Worm (Caenorhabditis elegans): Measurements from ENCODE around the gene gas-1.

The gas-1 gene

DNA sequence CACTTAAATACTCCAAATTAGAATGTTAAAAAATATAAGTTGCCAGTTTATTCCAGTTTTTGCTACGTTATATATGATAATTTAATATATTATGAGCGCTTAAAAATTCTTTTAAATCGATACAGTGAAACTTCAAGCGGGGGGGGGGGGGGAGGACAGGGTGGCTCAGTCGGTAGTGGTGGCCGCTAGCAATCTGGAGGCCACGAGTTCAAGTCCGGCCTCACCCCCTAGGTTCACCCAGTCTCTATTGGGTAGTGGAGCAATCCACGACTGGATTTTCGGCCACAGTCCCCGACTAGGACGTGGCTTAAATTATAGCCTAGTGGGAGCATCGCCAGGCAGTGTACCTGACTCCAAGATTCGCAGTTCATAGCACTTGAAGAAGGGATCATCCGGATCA, 30.8 kb upstream of the gas-1 start:
- no peak for TF ChIP-seq tbx-2 (tag; optimal IDR thresholded peaks at IDR 0.05)
- no peak for TF ChIP-seq pha-2 (tag; optimal IDR thresholded peaks at IDR 0.05)
- no peak for TF ChIP-seq mec-3 (tag; optimal IDR thresholded peaks at IDR 0.05; ENCODE audit: borderline replicate concordance)
- no peak for TF ChIP-seq K09A11.1 (tag; optimal IDR thresholded peaks at IDR 0.05; ENCODE audit: insufficient read depth)
- no peak for TF ChIP-seq odd-2 (tag; optimal IDR thresholded peaks at IDR 0.05)
- TF ChIP-seq ets-4 (tag; optimal IDR thresholded peaks at IDR 0.05): no peak
- TF ChIP-seq hlh-13 (GFP tag; optimal IDR thresholded peaks at IDR 0.05): no peak
- no peak for TF ChIP-seq pag-3 (tag; optimal IDR thresholded peaks at IDR 0.05; ENCODE audit: borderline replicate concordance)
- TF ChIP-seq pros-1 (tag; optimal IDR thresholded peaks at IDR 0.05): no peak
- no peak for TF ChIP-seq elt-2 (tag; optimal IDR thresholded peaks at IDR 0.05)
- TF ChIP-seq nhr-11 (tag; optimal IDR thresholded peaks at IDR 0.05): no peak
- no peak for TF ChIP-seq pqm-1 (tag; optimal IDR thresholded peaks at IDR 0.05)
- no peak for TF ChIP-seq sox-2 (GFP tag; IDR thresholded peaks at IDR 0.05)
- no peak for TF ChIP-seq ceh-9 (tag; optimal IDR thresholded peaks at IDR 0.05)
- TF ChIP-seq T23F11.4 (GFP tag; optimal IDR thresholded peaks at IDR 0.05): no peak
- no peak for TF ChIP-seq unc-3 (GFP tag; conservative IDR thresholded peaks at IDR 0.05)
- no peak for TF ChIP-seq unc-3 (tag; optimal IDR thresholded peaks at IDR 0.05)
- TF ChIP-seq ceh-34 (tag; optimal IDR thresholded peaks at IDR 0.05): no peak
- TF ChIP-seq elt-4 (tag; optimal IDR thresholded peaks at IDR 0.05): no peak
- no peak for TF ChIP-seq fkh-10 (GFP tag; optimal IDR thresholded peaks at IDR 0.05)
- TF ChIP-seq unc-55 (GFP tag; optimal IDR thresholded peaks at IDR 0.05): no peak

DNA sequence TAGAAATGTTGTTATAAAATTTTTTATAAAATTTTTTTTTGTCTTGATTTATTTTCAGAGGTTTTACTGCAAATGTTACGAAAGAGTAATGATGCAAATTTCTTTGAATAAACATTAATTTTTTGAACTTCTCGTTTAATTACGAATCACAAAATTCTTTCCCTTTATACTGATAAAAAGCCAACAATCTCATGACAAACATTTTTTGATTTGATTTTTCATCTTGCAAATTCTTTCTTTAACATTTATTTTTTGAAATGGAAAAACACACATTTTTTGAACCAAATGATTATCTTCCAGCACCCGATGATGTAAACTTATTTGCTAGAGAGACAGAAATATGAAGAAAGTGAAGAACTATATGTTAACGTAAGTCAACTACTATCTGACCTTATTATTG, 30.0 kb upstream of the gas-1 start, which contains the start of gene K09E9.1:
TSS of gene K09E9.1 (plus strand) at position 301 of the 400 bp plus-strand sequence.
- TF ChIP-seq sdc-2 (tag; optimal IDR thresholded peaks at IDR 0.05): no peak
- TF ChIP-seq fax-1 (tag; optimal IDR thresholded peaks at IDR 0.05): no peak
- TF ChIP-seq pat-9 (tag; optimal IDR thresholded peaks at IDR 0.05): no peak
- no peak for TF ChIP-seq pros-1 (tag; optimal IDR thresholded peaks at IDR 0.05)
- TF ChIP-seq ceh-48 (tag; optimal IDR thresholded peaks at IDR 0.05): no peak
- TF ChIP-seq unc-3 (GFP tag; conservative IDR thresholded peaks at IDR 0.05): no peak
- no peak for TF ChIP-seq unc-3 (tag; optimal IDR thresholded peaks at IDR 0.05)
- no peak for TF ChIP-seq ceh-24 (tag; optimal IDR thresholded peaks at IDR 0.05)
- TF ChIP-seq unc-86 (tag; optimal IDR thresholded peaks at IDR 0.05): no peak
- TF ChIP-seq pqm-1 (tag; optimal IDR thresholded peaks at IDR 0.05): no peak
- TF ChIP-seq tbx-7 (tag; optimal IDR thresholded peaks at IDR 0.05): no peak
- TF ChIP-seq ahr-1 (tag; optimal IDR thresholded peaks at IDR 0.05): no peak
- TF ChIP-seq npax-4 (tag; optimal IDR thresholded peaks at IDR 0.05): no peak
- TF ChIP-seq ceh-34 (tag; optimal IDR thresholded peaks at IDR 0.05): no peak

DNA sequence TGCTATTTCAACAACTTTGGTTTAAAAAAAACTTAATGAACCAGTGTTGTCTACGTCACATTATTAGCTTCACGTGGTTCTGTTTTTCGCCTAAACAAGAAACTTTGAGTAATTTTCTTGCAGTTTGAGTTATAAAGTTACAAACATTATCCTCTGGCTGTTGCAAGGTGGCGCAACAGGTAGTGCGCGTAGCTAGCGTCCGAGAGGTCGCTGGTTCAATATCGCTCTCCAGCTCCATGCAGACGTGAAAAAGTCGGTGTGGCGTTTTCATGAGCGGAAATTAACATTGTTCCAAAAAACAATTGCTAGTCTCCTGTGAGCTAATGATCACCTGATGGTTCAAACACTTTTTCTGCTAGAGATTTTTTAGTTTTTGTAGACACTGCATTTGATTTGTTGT, 29.1 kb upstream of the gas-1 start:
- TF ChIP-seq K09A11.1 (tag; optimal IDR thresholded peaks at IDR 0.05; ENCODE audit: insufficient read depth) (no peak), pax-1 (tag; optimal IDR thresholded peaks at IDR 0.05) (no peak), tbx-2 (tag; optimal IDR thresholded peaks at IDR 0.05) (no peak), ztf-16 (tag; optimal IDR thresholded peaks at IDR 0.05) (no peak), hlh-8 (tag; optimal IDR thresholded peaks at IDR 0.05) (no peak), nfya-1 (tag; optimal IDR thresholded peaks at IDR 0.05) (no peak), odd-2 (tag; optimal IDR thresholded peaks at IDR 0.05) (no peak), pha-2 (tag; optimal IDR thresholded peaks at IDR 0.05) (no peak), C08G9.2 (tag; optimal IDR thresholded peaks at IDR 0.05) (no peak), zip-5 (tag; optimal IDR thresholded peaks at IDR 0.05) (no peak), ceh-19 (GFP tag; optimal IDR thresholded peaks at IDR 0.05) (no peak)

DNA sequence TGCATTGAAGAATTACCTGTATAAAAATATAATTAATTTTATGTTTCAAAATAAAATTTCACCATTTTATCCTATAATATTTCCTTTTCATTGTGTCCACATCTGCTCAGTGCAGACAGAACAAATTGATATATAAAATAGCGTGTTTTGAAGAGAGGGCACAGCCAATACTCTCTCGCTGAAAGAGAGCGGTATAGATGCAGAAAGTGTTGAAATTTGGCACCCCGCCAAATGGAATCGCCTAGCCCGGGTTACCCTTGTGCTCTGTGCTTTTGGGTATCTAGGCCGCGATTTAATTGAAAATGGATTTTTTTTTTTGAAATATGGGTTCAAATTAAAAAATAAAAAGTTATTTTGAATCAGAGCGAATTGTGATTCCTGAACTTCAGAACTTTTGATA, 27.0 kb upstream of the gas-1 start:
- no peak for TF ChIP-seq pha-4 (tag; optimal IDR thresholded peaks at IDR 0.05)
- TF ChIP-seq ceh-34 (tag; optimal IDR thresholded peaks at IDR 0.05): peak; percentile 67
- TF ChIP-seq elt-4 (tag; optimal IDR thresholded peaks at IDR 0.05): no peak
- TF ChIP-seq ceh-22 (tag; optimal IDR thresholded peaks at IDR 0.05): no peak
- no peak for TF ChIP-seq ceh-2 (tag; optimal IDR thresholded peaks at IDR 0.05)
- peak; percentile 29 for TF ChIP-seq unc-42 (tag; optimal IDR thresholded peaks at IDR 0.05)
- no peak for TF ChIP-seq madf-2 (tag; optimal IDR thresholded peaks at IDR 0.05)
- no peak for TF ChIP-seq hlh-13 (GFP tag; optimal IDR thresholded peaks at IDR 0.05)
- TF ChIP-seq ttx-3 (tag; optimal IDR thresholded peaks at IDR 0.05): no peak
